Worm (Caenorhabditis elegans) whole organism, L4 larva: ENCODE results near the gene inx-9.

ENCODE experiments used
- attf-4 ChIP-seq: sonication (generic microtip); optimal IDR thresholded peaks from 3 replicates; lab custom pipeline; 2017; ENCODE audit warnings: missing biosample characterization, missing genetic modification characterization
- fos-1 ChIP-seq: fragments of 150-350 bp; optimal IDR thresholded peaks from 2 replicates; lab custom pipeline; 2014; ENCODE audit warnings: missing biosample characterization, missing genetic modification characterization
- lin-39 ChIP-seq: fragments of 150-350 bp; optimal IDR thresholded peaks from 2 replicates; lab custom pipeline; 2014; ENCODE audit warnings: missing biosample characterization, missing genetic modification reagents, missing genetic modification characterization
- unc-130 ChIP-seq: sonication (generic microtip); optimal IDR thresholded peaks from 2 replicates; lab custom pipeline; 2016; ENCODE audit warnings: missing genetic modification reagents, missing genetic modification characterization, missing compliant biosample characterization
- ztf-7 ChIP-seq: fragments of 150-350 bp; optimal IDR thresholded peaks from 2 replicates; lab custom pipeline; 2014; ENCODE audit warnings: missing biosample characterization, missing genetic modification characterization

DNA sequence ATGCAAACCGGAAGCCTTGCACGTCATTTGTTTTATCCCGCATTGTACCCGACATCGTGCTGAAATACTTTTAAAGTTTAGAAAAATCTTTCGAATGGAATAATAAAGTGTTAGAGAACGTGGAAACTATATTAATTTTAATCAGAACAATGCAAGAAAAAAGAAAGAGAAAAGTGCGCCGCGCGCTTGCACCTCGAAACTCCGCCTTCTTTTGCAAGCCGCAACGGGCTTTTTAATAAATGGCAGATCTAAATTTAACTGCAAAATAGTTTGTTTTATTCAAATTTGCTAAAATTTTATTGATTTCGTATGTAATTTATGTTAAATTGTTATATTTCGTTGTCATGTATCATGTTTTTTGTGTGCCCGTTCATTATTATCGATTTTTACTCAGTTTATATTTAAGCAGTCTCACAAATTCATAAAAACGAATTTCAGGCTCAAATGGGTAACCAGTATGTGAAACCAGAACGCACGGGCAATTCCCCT is 24.1 kb upstream of the inx-9 start, which contains the start of the genes acl-3 and ndub-6:
- TF ChIP-seq unc-130 (no peak), lin-39 (tag; lab: Kevin White, UChicago) (no peak), ztf-7 (tag; lab: Kevin White, UChicago) (no peak), fos-1 (tag; lab: Kevin White, UChicago) (no peak), attf-4 (tag; lab: Kevin White, UChicago) (no peak)
